Fruit fly (Drosophila melanogaster): ENCODE results near the gene Atg8a.

Atg8a gene

dm6 chrX:10717869-10718268 is 50.3 kb downstream of the Atg8a start (continued):
- TF ChIP-seq dysf (GFP tag; IDR thresholded peaks at IDR 0.05) (peak; percentile 31; the same call in 1 of the 3 replicates), pfk (GFP tag; optimal IDR thresholded peaks at IDR 0.05) (no peak), CG14667 (GFP tag; IDR thresholded peaks at IDR 0.05) (0 out of 2 replicates have a peak, but pooled peaks have one; percentile 19), CG17328 (GFP tag; IDR thresholded peaks at IDR 0.05) (peak; percentile 33; the same call in 1 of the 2 replicates), Bdp1 (GFP tag; optimal IDR thresholded peaks at IDR 0.05) (no peak), Sox100B (GFP tag; optimal IDR thresholded peaks at IDR 0.05) (peak; percentile 16), gem (tag; optimal IDR thresholded peaks at IDR 0.05) (peak; percentile 65), otp (GFP tag; IDR thresholded peaks at IDR 0.05) (peak; percentile 12; the same call in 1 of the 3 replicates), Ssrp (tag; optimal IDR thresholded peaks at IDR 0.05) (peak; percentile 36), CG10979 (tag; optimal IDR thresholded peaks at IDR 0.05) (peak; percentile 16), tll (GFP tag; optimal IDR thresholded peaks at IDR 0.05) (no peak), CG11247 (GFP tag; IDR thresholded peaks at IDR 0.05) (peak; percentile 32; the same call in 1 of the 2 replicates), Fer3 (tag; optimal IDR thresholded peaks at IDR 0.05) (peak; percentile 42), stwl (tag; optimal IDR thresholded peaks at IDR 0.05) (peak; percentile 28), HLH3B (GFP tag; IDR thresholded peaks at IDR 0.05) (peak; percentile 64), CG17359 (tag; optimal IDR thresholded peaks at IDR 0.05) (peak; percentile 48), ase (GFP tag; IDR thresholded peaks at IDR 0.05) (peak; percentile 23; the same call in 2 of the 3 replicates), bowl (GFP tag; IDR thresholded peaks at IDR 0.05) (no peak), ATbp (GFP tag; optimal IDR thresholded peaks at IDR 0.05) (peak; percentile 30), stc (GFP tag; IDR thresholded peaks at IDR 0.05) (peak; percentile 52; the same call in 1 of the 2 replicates), CG13424 (tag; optimal IDR thresholded peaks at IDR 0.05) (peak; percentile 41), insv (GFP tag; optimal IDR thresholded peaks at IDR 0.05) (no peak), Meics (GFP tag; optimal IDR thresholded peaks at IDR 0.05) (peak; percentile 18), D (optimal IDR thresholded peaks at IDR 0.05) (no peak), D (GFP tag; optimal IDR thresholded peaks at IDR 0.05) (peak; percentile 8), CG4820 (GFP tag; optimal IDR thresholded peaks at IDR 0.05) (peak; percentile 8), ken (GFP tag; IDR thresholded peaks at IDR 0.05) (0 out of 3 replicates have a peak, but pooled peaks have one; percentile 34), Fer1 (GFP tag; optimal IDR thresholded peaks at IDR 0.05) (peak; percentile 23), fd102C (GFP tag; optimal IDR thresholded peaks at IDR 0.05) (no peak), CG12071 (GFP tag; optimal IDR thresholded peaks at IDR 0.05) (peak; percentile 51), danr (GFP tag; IDR thresholded peaks at IDR 0.05) (0 out of 2 replicates have a peak, but pooled peaks have one; percentile 14), CG32772 (GFP tag; IDR thresholded peaks at IDR 0.05) (0 out of 2 replicates have a peak, but pooled peaks have one; percentile 9), Mad (GFP tag; optimal IDR thresholded peaks at IDR 0.05) (no peak), NfI (GFP tag; optimal IDR thresholded peaks at IDR 0.05) (no peak), Eip74EF (GFP tag; optimal IDR thresholded peaks at IDR 0.05) (peak in 1 of 2 experiments; percentile 49), CG12219 (GFP tag; optimal IDR thresholded peaks at IDR 0.05) (peak; percentile 23), H15 (GFP tag; IDR thresholded peaks at IDR 0.05) (0 out of 3 replicates have a peak, but pooled peaks have one; percentile 28), jing (GFP tag; optimal IDR thresholded peaks at IDR 0.05) (peak; percentile 19), B-H1 (GFP tag; IDR thresholded peaks at IDR 0.05) (peak; percentile 39; the same call in 1 of the 3 replicates), fu2 (GFP tag; optimal IDR thresholded peaks at IDR 0.05) (no peak), CG7357 (GFP tag; IDR thresholded peaks at IDR 0.05) (peak; percentile 50; the same call in 1 of the 3 replicates), Ets97D (GFP tag; optimal IDR thresholded peaks at IDR 0.05) (no peak), CG34422 (GFP tag; IDR thresholded peaks at IDR 0.05) (0 out of 3 replicates have a peak, but pooled peaks have one; percentile 49), sens-2 (GFP tag; IDR thresholded peaks at IDR 0.05) (peak; percentile 63), ttk (GFP tag; IDR thresholded peaks at IDR 0.05) (peak; percentile 54), CG18262 (tag; optimal IDR thresholded peaks at IDR 0.05) (peak; percentile 32), ssp (GFP tag; IDR thresholded peaks at IDR 0.05) (peak; percentile 31; the same call in 1 of the 2 replicates), CG10366 (GFP tag; IDR thresholded peaks at IDR 0.05) (peak; percentile 56), Med (GFP tag) (peak; percentile 84), CG17829 (tag; optimal IDR thresholded peaks at IDR 0.05) (peak; percentile 27)
